Worm (Caenorhabditis elegans) whole organism, young adult: Measurements from ENCODE around the gene ssup-72.

Experiments
- F39B2.1 ChIP-seq: fragments of 200-800 bp; sonication (Bioruptor generic); IDR thresholded peaks from 2 replicates; pipeline ENCODE4 v1.3.6; 2022; ENCODE audit warnings: missing genetic modification reagents, missing genetic modification characterization, missing compliant biosample characterization
- F57A8.1 ChIP-seq: fragments of 200-800 bp; sonication (Bioruptor generic); optimal IDR thresholded peaks from 2 replicates; lab custom pipeline; 2018; ENCODE audit warnings: mild to moderate bottlenecking, missing genetic modification characterization, moderate library complexity, missing compliant biosample characterization
- F57C9.4 ChIP-seq: sonication (generic microtip); optimal IDR thresholded peaks from 2 replicates; lab custom pipeline; 2017; ENCODE audit warnings: mild to moderate bottlenecking, missing genetic modification characterization, missing compliant biosample characterization
- K12H6.12 ChIP-seq: fragments of 200-800 bp; sonication (Bioruptor generic); optimal IDR thresholded peaks from 2 replicates; lab custom pipeline; 2018; ENCODE audit warnings: mild to moderate bottlenecking, missing genetic modification characterization, missing compliant biosample characterization
- T26A5.8 ChIP-seq: sonication (generic microtip); optimal IDR thresholded peaks from 2 replicates; lab custom pipeline; 2016; ENCODE audit warnings: missing genetic modification characterization, missing compliant biosample characterization
- Y95B8A.8 ChIP-seq: fragments of 200-800 bp; sonication (Bioruptor generic); IDR thresholded peaks from 2 replicates; pipeline ENCODE4 v1.3.6; 2022; ENCODE audit warnings: missing genetic modification reagents, missing genetic modification characterization, missing compliant biosample characterization
- aptf-2 ChIP-seq: fragments of 200-800 bp; sonication (Bioruptor generic); conservative IDR thresholded peaks from 2 replicates; pipeline ENCODE4 v1.3.6; 2022; ENCODE audit warnings: missing genetic modification reagents, missing genetic modification characterization, missing compliant biosample characterization
- atf-7 ChIP-seq: sonication (generic microtip); optimal IDR thresholded peaks from 2 replicates; lab custom pipeline; 2017; ENCODE audit warnings: mild to moderate bottlenecking, missing genetic modification characterization, missing compliant biosample characterization
- athp-1 ChIP-seq: sonication (generic microtip); optimal IDR thresholded peaks from 2 replicates; lab custom pipeline; 2017; ENCODE audit warnings: mild to moderate bottlenecking, missing genetic modification characterization, missing compliant biosample characterization
- ccch-3 ChIP-seq: fragments of 200-800 bp; sonication (Bioruptor generic); optimal IDR thresholded peaks from 2 replicates; lab custom pipeline; 2018; ENCODE audit warnings: mild to moderate bottlenecking, missing genetic modification characterization, missing compliant biosample characterization
- ceh-100 ChIP-seq: fragments of 200-800 bp; sonication (Bioruptor generic); IDR thresholded peaks from 2 replicates; pipeline ENCODE4 v1.3.6; 2022; ENCODE audit warnings: missing genetic modification reagents, missing genetic modification characterization, missing compliant biosample characterization
- ceh-79 ChIP-seq: sonication (generic microtip); optimal IDR thresholded peaks from 2 replicates; lab custom pipeline; 2017; ENCODE audit warnings: mild to moderate bottlenecking, missing genetic modification characterization, missing compliant biosample characterization
- die-1 ChIP-seq: sonication (generic microtip); optimal IDR thresholded peaks from 2 replicates; lab custom pipeline; 2016; ENCODE audit warnings: missing genotype, mild to moderate bottlenecking, missing genetic modification characterization, missing compliant biosample characterization
- dox-1 ChIP-seq: fragments of 200-800 bp; sonication (Bioruptor generic); IDR thresholded peaks from 2 replicates; pipeline ENCODE4 v1.3.6; 2022; ENCODE audit warnings: missing genetic modification reagents, missing genetic modification characterization, missing compliant biosample characterization
- dpff-1 ChIP-seq: sonication (generic microtip); optimal IDR thresholded peaks from 2 replicates; lab custom pipeline; 2017; ENCODE audit warnings: mild to moderate bottlenecking, missing genetic modification characterization, missing compliant biosample characterization
- gei-17 ChIP-seq: fragments of 200-800 bp; sonication (Bioruptor generic); optimal IDR thresholded peaks from 2 replicates; lab custom pipeline; 2018; ENCODE audit warnings: mild to moderate bottlenecking, missing genetic modification characterization, missing compliant biosample characterization
- hlh-12 ChIP-seq: sonication (generic microtip); optimal IDR thresholded peaks from 2 replicates; lab custom pipeline; 2016; ENCODE audit warnings: missing genetic modification characterization, missing compliant biosample characterization
- hlh-26 ChIP-seq: fragments of 200-800 bp; sonication (Bioruptor generic); conservative IDR thresholded peaks from 2 replicates; pipeline ENCODE4 v1.3.6; 2022; ENCODE audit warnings: missing genetic modification reagents, missing genetic modification characterization, missing compliant biosample characterization
- hmg-1.2 ChIP-seq: fragments of 200-800 bp; sonication (Bioruptor generic); IDR thresholded peaks from 2 replicates; pipeline ENCODE4 v1.3.6; 2022; ENCODE audit warnings: missing genetic modification reagents, missing genetic modification characterization, missing compliant biosample characterization
- lag-1 ChIP-seq: fragments of 200-800 bp; sonication (Bioruptor generic); IDR thresholded peaks from 2 replicates; pipeline ENCODE4 v1.3.6; 2022; ENCODE audit warnings: missing genetic modification reagents, missing genetic modification characterization, missing compliant biosample characterization
- let-526 ChIP-seq: fragments of 200-800 bp; sonication (Bioruptor generic); IDR thresholded peaks from 2 replicates; pipeline ENCODE4 v1.3.6; 2022; ENCODE audit warnings: missing genetic modification reagents, missing genetic modification characterization, missing compliant biosample characterization
- lin-40 ChIP-seq: sonication (generic microtip); optimal IDR thresholded peaks from 2 replicates; lab custom pipeline; 2016; ENCODE audit warnings: missing genetic modification characterization, mild to moderate bottlenecking, missing compliant biosample characterization, missing genotype, missing genetic modification reagents
- lin-54 ChIP-seq: fragments of 200-800 bp; sonication (Bioruptor generic); optimal IDR thresholded peaks from 2 replicates; lab custom pipeline; 2018; ENCODE audit warnings: mild to moderate bottlenecking, missing genetic modification characterization, missing compliant biosample characterization
- lir-1 ChIP-seq: fragments of 200-800 bp; sonication (Bioruptor generic); conservative IDR thresholded peaks from 2 replicates; pipeline ENCODE4 v1.3.6; 2022; ENCODE audit warnings: missing genetic modification reagents, missing genetic modification characterization, missing compliant biosample characterization
- mel-28 ChIP-seq: sonication (generic microtip); optimal IDR thresholded peaks from 2 replicates; lab custom pipeline; 2016; ENCODE audit warnings: borderline replicate concordance, mild to moderate bottlenecking, missing genetic modification characterization, missing compliant biosample characterization
- mes-4 ChIP-seq: sonication (generic microtip); optimal IDR thresholded peaks from 2 replicates; lab custom pipeline; 2016; ENCODE audit warnings: missing genotype, missing genetic modification characterization, missing compliant biosample characterization
- nfya-1 ChIP-seq: sonication (generic microtip); optimal IDR thresholded peaks from 2 replicates; lab custom pipeline; 2017; ENCODE audit warnings: antibody characterized with exemption, missing compliant biosample characterization, missing genetic modification characterization, borderline replicate concordance; ENCODE audit not compliant: insufficient read depth
- nfyb-1 ChIP-seq: fragments of 200-800 bp; sonication (Bioruptor generic); IDR thresholded peaks from 2 replicates; pipeline ENCODE4 v1.3.6; 2022; ENCODE audit warnings: missing genetic modification reagents, missing genetic modification characterization, missing compliant biosample characterization
- nhr-179 ChIP-seq: sonication (generic microtip); optimal IDR thresholded peaks from 2 replicates; lab custom pipeline; 2016; ENCODE audit warnings: mild to moderate bottlenecking, missing genetic modification characterization, missing compliant biosample characterization
- pha-4 ChIP-seq: fragments of 150-350 bp; sonication (generic microtip); optimal IDR thresholded peaks from 2 replicates; lab custom pipeline; 2014; ENCODE audit warnings: missing biosample characterization, missing genetic modification reagents, missing genetic modification characterization
- repo-1 ChIP-seq: sonication (generic microtip); optimal IDR thresholded peaks from 2 replicates; lab custom pipeline; 2017; ENCODE audit warnings: mild to moderate bottlenecking, missing genetic modification characterization, missing compliant biosample characterization
- sdz-38 ChIP-seq: sonication (generic microtip); optimal IDR thresholded peaks from 2 replicates; lab custom pipeline; 2016; ENCODE audit warnings: missing genotype, missing genetic modification characterization, missing compliant biosample characterization
- snpc-1.3 ChIP-seq: sonication (generic microtip); optimal IDR thresholded peaks from 2 replicates; lab custom pipeline; 2017; ENCODE audit warnings: missing genetic modification characterization, mild to moderate bottlenecking, missing compliant biosample characterization, antibody characterized with exemption, moderate library complexity, missing genotype, missing genetic modification reagents; ENCODE audit not compliant: insufficient read depth
- somi-1 ChIP-seq: fragments of 200-800 bp; sonication (Bioruptor generic); optimal IDR thresholded peaks from 2 replicates; lab custom pipeline; 2018; ENCODE audit warnings: mild to moderate bottlenecking, missing genetic modification characterization, missing compliant biosample characterization
- tlf-1 ChIP-seq: fragments of 200-800 bp; sonication (Bioruptor generic); optimal IDR thresholded peaks from 2 replicates; lab custom pipeline; 2018; ENCODE audit warnings: mild to moderate bottlenecking, missing genetic modification characterization, missing compliant biosample characterization
- ztf-6 ChIP-seq: fragments of 200-800 bp; sonication (Bioruptor generic); IDR thresholded peaks from 2 replicates; pipeline ENCODE4 v1.3.6; 2022; ENCODE audit warnings: missing genetic modification reagents, missing genetic modification characterization, missing compliant biosample characterization

ssup-72 gene

DNA sequence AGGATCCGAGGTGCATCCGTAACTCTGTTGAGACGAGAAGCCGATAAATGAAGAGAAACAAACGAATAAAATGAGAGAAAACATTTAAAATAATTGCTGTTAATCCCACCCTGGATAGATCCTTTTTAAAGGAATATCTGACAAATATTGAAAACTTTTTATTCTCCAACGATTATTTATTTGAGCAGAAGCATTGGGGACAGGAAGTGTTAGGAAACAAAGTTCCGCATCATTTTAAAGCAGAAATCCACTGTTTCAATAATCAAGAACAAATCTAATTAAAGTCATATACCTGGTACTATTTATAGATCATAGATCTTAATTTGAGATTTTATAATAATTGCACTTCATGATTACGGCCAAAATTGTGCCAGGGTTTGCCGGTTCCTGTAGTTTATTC, 25.5 kb upstream of the ssup-72 start, which contains the start of gene F41G3.20:
Gene F41G3.20 (minus strand): TSS at position 101 of the 400 bp plus-strand sequence.
- TF ChIP-seq F57C9.4 (tag; lab: Kevin White, UChicago) (no peak), lin-54 (GFP tag; lab: Kevin White, UChicago) (no peak), hlh-12 (tag; lab: Kevin White, UChicago) (no peak), T26A5.8 (tag; lab: Kevin White, UChicago) (no peak), Y95B8A.8 (GFP tag; lab: Robert Waterston, UW) (no peak), sdz-38 (tag; lab: Kevin White, UChicago) (no peak), nfyb-1 (GFP tag; lab: Robert Waterston, UW) (no peak), nhr-179 (tag; lab: Kevin White, UChicago) (no peak), let-526 (GFP tag; lab: Robert Waterston, UW) (no peak)
- TF ChIP-seq, all 124 proteins: peak for 0

DNA sequence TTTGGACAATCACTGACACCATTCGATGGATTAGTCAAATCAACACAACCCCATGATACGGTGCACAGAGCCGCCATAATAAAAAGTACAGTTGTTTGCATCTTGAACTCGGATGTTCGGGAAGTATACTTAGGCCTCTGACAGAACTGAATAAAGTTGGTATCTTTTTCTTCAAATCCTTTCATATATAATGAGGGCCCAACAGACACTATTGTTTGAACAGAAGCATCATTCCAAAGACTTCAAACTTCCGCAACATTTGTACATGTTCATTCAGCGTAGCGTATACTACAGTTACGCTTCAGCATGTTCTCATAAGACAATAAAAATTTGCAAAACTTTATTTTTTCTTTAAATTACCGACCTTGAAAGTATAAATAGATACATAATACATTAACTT, 24.4 kb upstream of the ssup-72 start, which contains the start of gene F41G3.19:
Gene F41G3.19 (minus strand): TSS at position 101 of the 400 bp plus-strand sequence.
- TF ChIP-seq nfya-1 (tag; lab: Kevin White, UChicago) (no peak), hlh-26 (GFP tag; lab: Robert Waterston, UW) (no peak), lin-40 (tag; lab: Kevin White, UChicago) (no peak), ceh-100 (GFP tag; lab: Robert Waterston, UW) (no peak)

DNA sequence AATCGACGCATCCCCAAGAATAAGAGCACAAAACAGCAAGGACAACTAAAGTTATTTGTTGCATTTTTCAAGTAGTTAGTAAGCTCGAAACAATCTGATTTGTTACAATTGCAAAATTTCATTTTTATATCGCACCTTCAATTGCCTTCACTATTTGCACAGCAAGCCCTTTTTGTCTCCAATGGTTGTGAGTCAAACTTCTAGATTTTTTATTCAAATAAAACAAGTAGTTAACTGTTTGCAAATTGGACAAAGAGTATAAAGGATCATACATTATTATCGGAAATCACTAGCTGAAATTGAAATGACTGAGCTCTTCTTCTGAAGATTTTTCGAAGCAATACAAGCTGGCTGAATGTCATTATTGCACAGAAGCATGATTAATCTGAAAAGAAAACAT, 23.5 kb upstream of the ssup-72 start, which contains the start of gene F41G3.21:
Gene F41G3.21 (minus strand): TSS at position 101 of the 400 bp plus-strand sequence.
- TF ChIP-seq dpff-1 (tag; lab: Kevin White, UChicago) (no peak), dox-1 (GFP tag; lab: Robert Waterston, UW) (no peak), nfyb-1 (GFP tag; lab: Robert Waterston, UW) (no peak), hmg-1.2 (GFP tag; lab: Robert Waterston, UW) (no peak), ztf-6 (GFP tag; lab: Robert Waterston, UW) (no peak), aptf-2 (GFP tag; lab: Robert Waterston, UW) (no peak), gei-17 (no peak), F57A8.1 (no peak), tlf-1 (no peak), mes-4 (no peak), lir-1 (GFP tag; lab: Robert Waterston, UW) (no peak), snpc-1.3 (tag; lab: Kevin White, UChicago) (no peak), pha-4 (tag; lab: Kevin White, UChicago) (no peak)

DNA sequence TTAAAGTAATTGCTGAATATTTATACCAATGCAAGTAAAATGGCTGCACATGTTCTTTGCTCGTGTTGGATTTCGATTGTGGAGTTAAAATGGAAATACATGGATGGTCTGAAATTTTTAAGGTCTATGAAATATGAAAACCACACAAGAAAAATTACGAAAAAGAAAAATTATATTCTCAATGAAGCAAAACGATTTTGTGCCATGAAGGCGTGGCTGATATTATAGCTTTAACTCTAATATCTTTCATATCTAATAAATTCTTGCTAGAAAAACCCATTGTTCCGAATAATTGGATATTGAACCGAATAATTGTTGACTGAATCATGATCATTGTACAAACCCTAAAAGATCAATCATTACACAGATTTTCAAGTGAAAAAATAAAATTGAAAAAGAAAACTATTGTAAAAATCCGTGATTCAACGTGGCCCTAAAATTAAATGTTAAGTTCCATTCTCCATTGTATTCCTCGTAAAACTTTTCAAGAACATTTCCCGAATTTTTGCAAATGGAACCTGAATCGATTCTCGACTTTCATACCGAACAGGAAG, 21.6 kb upstream of the ssup-72 start, which contains the start of the genes srx-95 and fis-1:
Gene srx-95 (minus strand): TSS at position 101 of the 554 bp plus-strand sequence.
Gene fis-1 (plus strand): TSS at position 504 of the 554 bp plus-strand sequence.
- TF ChIP-seq die-1 (tag; lab: Kevin White, UChicago), result no peak

DNA sequence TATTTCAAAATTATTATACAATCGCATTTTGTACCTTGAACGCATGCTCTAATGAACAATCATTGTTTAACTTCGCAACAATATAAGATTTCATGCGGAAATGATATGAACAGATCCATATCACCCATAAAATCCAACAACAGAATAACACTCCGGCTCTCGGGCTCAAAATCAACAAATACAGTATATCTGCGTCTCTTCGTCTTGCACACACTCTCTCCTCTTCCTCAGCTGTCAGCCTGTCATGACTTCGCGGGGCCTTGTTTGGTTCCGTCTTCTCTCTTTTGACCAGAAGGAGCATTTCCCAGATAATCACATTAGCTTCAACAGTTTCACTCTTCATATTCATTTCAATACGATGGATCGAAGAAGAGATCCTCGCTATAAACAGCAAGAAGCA, 20.2 kb upstream of the ssup-72 start, which contains the start of gene F41G3.3:
Gene F41G3.3 (plus strand): TSS at position 301 of the 400 bp plus-strand sequence.
- no peak for TF ChIP-seq lag-1 (GFP tag; lab: Robert Waterston, UW)
- TF ChIP-seq, all 124 proteins: peak for 0

DNA sequence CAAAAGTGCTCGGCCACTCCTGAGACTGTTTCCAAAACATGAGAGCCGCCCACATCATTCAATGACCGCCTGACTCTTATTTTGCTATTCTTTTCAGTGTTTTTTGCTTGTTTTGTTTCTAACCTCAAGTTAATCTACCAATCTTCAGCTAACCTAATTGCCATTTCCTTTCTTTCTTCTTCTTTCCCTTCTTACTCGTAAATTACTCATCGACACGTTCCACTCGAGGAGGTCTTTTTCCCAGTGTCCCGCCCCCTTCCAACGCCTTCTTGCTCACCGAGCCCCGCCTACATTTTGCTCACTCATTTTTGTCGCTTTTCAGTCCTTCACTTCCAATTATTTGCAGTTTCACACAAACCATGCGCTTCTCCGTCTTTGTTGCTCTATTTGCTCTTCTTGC, 11.7 kb upstream of the ssup-72 start, which contains the start of gene nlp-50:
Gene nlp-50 (plus strand): TSS at position 301 of the 400 bp plus-strand sequence.
- no peak for TF ChIP-seq mel-28
- no peak for TF ChIP-seq nfya-1 (tag; lab: Kevin White, UChicago)
- TF ChIP-seq F39B2.1, result no peak
- no peak for TF ChIP-seq athp-1 (tag; lab: Kevin White, UChicago)
- no peak for TF ChIP-seq sdz-38 (tag; lab: Kevin White, UChicago)
- no peak for TF ChIP-seq repo-1 (tag; lab: Kevin White, UChicago)
- no peak for TF ChIP-seq ceh-79 (tag; lab: Kevin White, UChicago)
- no peak for TF ChIP-seq ccch-3
- TF ChIP-seq somi-1 (GFP tag; lab: Kevin White, UChicago), result no peak
- TF ChIP-seq atf-7 (tag; lab: Kevin White, UChicago), result no peak
- TF ChIP-seq K12H6.12, result no peak
